Fruit fly (Drosophila melanogaster) whole organism: Measurements from ENCODE around the gene MYPT-75D.

Experiments used
- CG8478 ChIP-seq: fragments of >200 bp; optimal IDR thresholded peaks from 2 replicates; lab custom pipeline; 2018; ENCODE audit warnings: inconsistent platforms
- Dll ChIP-seq: fragments of >200 bp; optimal IDR thresholded peaks from 2 replicates; lab custom pipeline; 2017
- EcR ChIP-seq, 2 experiments: fragments of >200 bp; optimal IDR thresholded peaks; 2 replicates each; lab custom pipeline; 2017; ENCODE audit warnings: missing biosample characterization in 2 of 2, missing genetic modification characterization in 2 of 2, missing genetic modification reagents in 2 of 2
- pan ChIP-seq: fragments of >200 bp; optimal IDR thresholded peaks from 2 replicates; lab custom pipeline; 2017
- psq ChIP-seq: fragments of >200 bp; optimal IDR thresholded peaks from 2 replicates; lab custom pipeline; 2017
- usp ChIP-seq: fragments of >200 bp; optimal IDR thresholded peaks from 2 replicates; lab custom pipeline; 2017; ENCODE audit warnings: missing biosample characterization, missing genetic modification characterization, mixed read lengths

Gene MYPT-75D

DNA sequence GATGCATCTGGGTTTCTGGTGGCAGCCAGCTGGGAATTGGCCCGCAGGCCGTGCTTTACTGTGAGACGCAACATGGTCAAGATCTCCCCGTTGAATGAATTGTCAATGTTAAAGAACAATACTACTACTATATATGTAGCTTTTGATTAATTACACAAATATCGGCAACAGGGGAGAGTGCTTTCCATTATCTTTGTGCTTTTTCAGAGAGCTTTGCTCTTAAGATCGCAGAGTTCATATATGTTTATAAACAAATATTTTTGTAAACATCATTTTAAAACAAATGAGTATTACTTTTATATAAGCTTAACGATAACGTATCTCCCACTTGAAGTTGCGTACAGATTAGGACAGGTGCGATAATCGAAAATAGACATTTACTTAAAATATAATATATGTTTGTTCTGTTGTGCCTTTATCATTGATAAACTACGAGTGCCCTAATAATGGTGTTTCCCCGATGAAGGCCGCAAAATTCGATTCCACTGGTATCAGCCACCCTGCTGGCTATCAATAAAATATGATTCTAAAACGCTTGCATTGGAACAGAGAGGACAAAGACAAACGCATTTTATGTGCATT lies 60.6 kb downstream of the MYPT-75D start, which contains the start of gene Cyp12c1:
Cyp12c1 (minus strand) TSS at position 100 of the 582 bp plus-strand sequence.
- TF ChIP-seq psq (lab: Kevin White, UChicago), result no peak
- TF ChIP-seq Dll, result no peak
- no peak for TF ChIP-seq usp (GFP tag; lab: Kevin White, UChicago)
- no peak for TF ChIP-seq pan (lab: Kevin White, UChicago)
- TF ChIP-seq EcR (GFP tag; optimal IDR thresholded peaks at IDR 0.05; lab: Kevin White, UChicago), result no peak
- TF ChIP-seq CG8478 (lab: Kevin White, UChicago), result no peak

DNA sequence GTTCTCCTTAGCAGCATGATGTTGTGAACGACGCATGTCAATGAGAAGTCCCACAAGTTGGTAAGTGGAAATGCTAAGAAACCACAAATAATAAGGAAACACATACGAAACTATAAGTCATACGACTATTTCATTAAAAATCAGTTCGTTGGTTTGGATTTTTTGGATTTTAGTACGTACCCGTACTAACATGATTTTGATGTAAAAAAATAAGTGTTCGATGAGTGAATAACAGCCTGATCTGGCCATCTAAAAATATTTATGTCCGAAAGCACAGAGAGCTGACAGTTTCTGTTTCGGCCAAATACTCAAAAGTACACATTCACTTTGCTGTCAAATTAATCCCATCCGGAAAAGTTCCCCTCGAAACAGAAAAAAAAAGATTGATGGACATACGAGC lies 68.1 kb downstream of the MYPT-75D start, which contains the start of gene CG6893:
CG6893 (plus strand) TSS at position 301 of the 400 bp plus-strand sequence.
- TF ChIP-seq EcR (GFP tag; optimal IDR thresholded peaks at IDR 0.05; lab: Kevin White, UChicago) (no peak), psq (lab: Kevin White, UChicago) (no peak), Dll (no peak), pan (lab: Kevin White, UChicago) (no peak), usp (GFP tag; lab: Kevin White, UChicago) (no peak), CG8478 (lab: Kevin White, UChicago) (no peak)

DNA sequence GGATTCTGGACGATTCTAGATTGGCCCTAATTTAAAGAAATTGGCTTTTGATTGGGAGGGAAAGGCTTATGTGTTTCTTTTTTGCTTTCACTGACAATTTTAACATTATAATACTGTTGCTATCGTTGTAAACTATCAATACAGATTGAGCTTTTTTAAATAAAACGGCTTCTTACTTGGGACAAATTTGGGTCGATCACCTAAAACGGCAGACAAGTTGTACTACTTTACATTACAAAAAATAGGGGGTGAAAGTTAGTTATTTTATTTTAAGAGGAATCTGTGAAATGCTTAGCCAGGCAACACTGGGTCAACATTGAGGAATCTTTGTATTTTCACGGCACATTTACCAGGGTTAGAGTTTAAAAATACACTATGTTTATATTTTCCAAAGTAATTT lies 72.6 kb downstream of the MYPT-75D start, which contains the start of gene Dic4:
Dic4 (minus strand) TSS at position 101 of the 400 bp plus-strand sequence.
- TF ChIP-seq EcR (GFP tag; optimal IDR thresholded peaks at IDR 0.05; lab: Kevin White, UChicago), result no peak
- no peak for TF ChIP-seq psq (lab: Kevin White, UChicago)
- TF ChIP-seq CG8478 (lab: Kevin White, UChicago), result no peak
- no peak for TF ChIP-seq pan (lab: Kevin White, UChicago)
- TF ChIP-seq Dll, result no peak
- TF ChIP-seq usp (GFP tag; lab: Kevin White, UChicago), result no peak
